Fruit fly (Drosophila melanogaster) whole organism, embryonic: Measurements from ENCODE around the gene ver.

Experiments
- Adf1 ChIP-seq: fragments of 200-800 bp; sonication (Bioruptor generic); IDR thresholded peaks from 2 replicates; pipeline ENCODE4 v1.3.6; 2022; ENCODE audit warnings: missing biosample characterization, missing genetic modification characterization
- Antp ChIP-seq: fragments of 200-800 bp; sonication (Bioruptor generic); optimal IDR thresholded peaks from 3 replicates; lab custom pipeline; 2016; ENCODE audit warnings: missing biosample characterization, missing genetic modification characterization
- Bgb ChIP-seq: fragments of 200-800 bp; sonication (Bioruptor generic); IDR thresholded peaks from 2 replicates; pipeline ENCODE4 v1.3.6; 2022; ENCODE audit warnings: missing biosample characterization, missing genetic modification characterization; ENCODE audit not compliant: partially characterized antibody
- Blimp-1 ChIP-seq: fragments of 200-800 bp; sonication (Bioruptor generic); optimal IDR thresholded peaks from 3 replicates; lab custom pipeline; 2018; ENCODE audit warnings: missing biosample characterization, missing genetic modification characterization, mild to moderate bottlenecking, moderate library complexity, missing genetic modification reagents
- CG10462 ChIP-seq: fragments of 200-800 bp; sonication (Bioruptor generic); optimal IDR thresholded peaks from 2 replicates; lab custom pipeline; 2016; ENCODE audit warnings: missing biosample characterization, missing genetic modification characterization
- CG11247 ChIP-seq: fragments of 200-800 bp; sonication (Bioruptor generic); IDR thresholded peaks from 2 replicates; pipeline ENCODE4 v1.3.6; 2022; ENCODE audit warnings: missing biosample characterization, missing genetic modification characterization
- CG1233 ChIP-seq: fragments of 200-800 bp; sonication (Bioruptor generic); optimal IDR thresholded peaks from 4 replicates; lab custom pipeline; 2018; ENCODE audit warnings: missing biosample characterization, mild to moderate bottlenecking, missing genetic modification characterization
- CG13296 ChIP-seq: fragments of 200-800 bp; sonication (Bioruptor generic); optimal IDR thresholded peaks from 3 replicates; lab custom pipeline; 2018; ENCODE audit warnings: missing biosample characterization, mild to moderate bottlenecking, missing genetic modification characterization
- CG1529 ChIP-seq: fragments of 200-800 bp; sonication (Bioruptor generic); optimal IDR thresholded peaks from 3 replicates; lab custom pipeline; 2018; ENCODE audit warnings: missing biosample characterization, missing genetic modification characterization
- CG17186 ChIP-seq: fragments of 200-800 bp; sonication (Bioruptor generic); optimal IDR thresholded peaks from 3 replicates; lab custom pipeline; 2017; ENCODE audit warnings: missing biosample characterization, missing genetic modification reagents, missing genetic modification characterization
- CG3065 ChIP-seq: fragments of 200-800 bp; sonication (Bioruptor generic); optimal IDR thresholded peaks from 2 replicates; lab custom pipeline; 2016; ENCODE audit warnings: missing biosample characterization, missing genetic modification characterization
- CG32767 ChIP-seq: fragments of 200-800 bp; sonication (Bioruptor generic); IDR thresholded peaks from 2 replicates; pipeline ENCODE4 v1.3.6; 2022; ENCODE audit warnings: missing biosample characterization, missing genetic modification characterization
- CG4328 ChIP-seq: fragments of 200-800 bp; sonication (Bioruptor generic); optimal IDR thresholded peaks from 3 replicates; lab custom pipeline; 2017; ENCODE audit warnings: missing biosample characterization, missing genetic modification reagents, missing genetic modification characterization
- CG6854 ChIP-seq: fragments of 200-800 bp; sonication (Bioruptor generic); optimal IDR thresholded peaks from 3 replicates; lab custom pipeline; 2017; ENCODE audit warnings: missing biosample characterization, mild to moderate bottlenecking, missing genetic modification characterization
- CG8359 ChIP-seq: fragments of 200-800 bp; sonication (Bioruptor generic); optimal IDR thresholded peaks from 2 replicates; lab custom pipeline; 2017; ENCODE audit warnings: missing biosample characterization, mild to moderate bottlenecking, missing genetic modification characterization, borderline replicate concordance
- CG8765 ChIP-seq: fragments of 200-800 bp; sonication (Bioruptor generic); IDR thresholded peaks from 2 replicates; pipeline ENCODE4 v1.3.6; 2022; ENCODE audit warnings: missing biosample characterization, missing genetic modification characterization
- Deaf1 ChIP-seq: fragments of 200-800 bp; optimal IDR thresholded peaks from 3 replicates; lab custom pipeline; 2019; ENCODE audit warnings: missing biosample characterization, mild to moderate bottlenecking, missing genetic modification characterization, moderate library complexity
- Gsc ChIP-seq: fragments of 200-800 bp; sonication (Bioruptor generic); IDR thresholded peaks from 2 replicates; pipeline ENCODE4 v1.3.6; 2022; ENCODE audit warnings: missing biosample characterization, missing genetic modification characterization
- H2.0 ChIP-seq: fragments of 200-800 bp; sonication (Bioruptor generic); IDR thresholded peaks from 2 replicates; pipeline ENCODE4 v1.3.6; 2022; ENCODE audit warnings: missing biosample characterization, missing genetic modification characterization
- Hr78 ChIP-seq, 2 experiments: fragments of 200-800 bp in 1 of 2; fragments of >200 bp in 1 of 2; sonication (Bioruptor generic) in 1 of 2; optimal IDR thresholded peaks; 2 replicates each; lab custom pipeline; 2017 to 2019; ENCODE audit warnings: missing biosample characterization in 2 of 2, missing genetic modification characterization in 2 of 2, mild to moderate bottlenecking in 1 of 2, moderate library complexity in 1 of 2
- Kr ChIP-seq: fragments of 200-800 bp; sonication (Bioruptor generic); optimal IDR thresholded peaks from 2 replicates; lab custom pipeline; 2017; ENCODE audit warnings: missing biosample characterization, mild to moderate bottlenecking, missing genetic modification characterization
- NC2α ChIP-seq: fragments of 200-800 bp; sonication (Bioruptor generic); optimal IDR thresholded peaks from 2 replicates; lab custom pipeline; 2016; ENCODE audit warnings: missing biosample characterization, missing genetic modification characterization
- NfI ChIP-seq: fragments of 200-800 bp; sonication (Bioruptor generic); optimal IDR thresholded peaks from 3 replicates; lab custom pipeline; 2018; ENCODE audit warnings: missing biosample characterization, mild to moderate bottlenecking, missing genetic modification characterization, moderate library complexity
- Rfx ChIP-seq: fragments of 200-800 bp; sonication (Bioruptor generic); IDR thresholded peaks from 2 replicates; pipeline ENCODE4 v1.3.6; 2022; ENCODE audit warnings: missing biosample characterization, missing genetic modification characterization
- Sox102F ChIP-seq: fragments of 200-800 bp; sonication (Bioruptor generic); optimal IDR thresholded peaks from 2 replicates; lab custom pipeline; 2018; ENCODE audit warnings: missing biosample characterization, mild to moderate bottlenecking, missing genetic modification characterization, moderate library complexity
- amos ChIP-seq: fragments of 200-800 bp; sonication (Bioruptor generic); IDR thresholded peaks from 2 replicates; pipeline ENCODE4 v1.3.6; 2022; ENCODE audit warnings: missing biosample characterization, missing genetic modification characterization; ENCODE audit not compliant: partially characterized antibody
- ato ChIP-seq: fragments of 200-800 bp; sonication (Bioruptor generic); IDR thresholded peaks from 2 replicates; pipeline ENCODE4 v1.3.6; 2022; ENCODE audit warnings: missing biosample characterization, missing genetic modification characterization; ENCODE audit not compliant: partially characterized antibody
- cato ChIP-seq: fragments of 200-800 bp; sonication (Bioruptor generic); optimal IDR thresholded peaks from 2 replicates; lab custom pipeline; 2016; ENCODE audit warnings: missing biosample characterization, missing genetic modification characterization, borderline replicate concordance
- chif ChIP-seq, 2 experiments: fragments of 200-800 bp; sonication (Bioruptor generic); optimal IDR thresholded peaks; 3 replicates each; lab custom pipeline; 2016; ENCODE audit warnings: missing biosample characterization in 2 of 2, missing genetic modification characterization in 2 of 2
- cwo ChIP-seq: fragments of 200-800 bp; sonication (Bioruptor generic); optimal IDR thresholded peaks from 3 replicates; lab custom pipeline; 2017; ENCODE audit warnings: missing biosample characterization, missing genetic modification characterization, mild to moderate bottlenecking, moderate library complexity, missing genetic modification reagents
- dm ChIP-seq: fragments of 200-800 bp; sonication (Bioruptor generic); optimal IDR thresholded peaks from 3 replicates; lab custom pipeline; 2016; ENCODE audit warnings: missing biosample characterization, missing genetic modification characterization
- esg ChIP-seq: fragments of 200-800 bp; sonication (Bioruptor generic); conservative IDR thresholded peaks from 2 replicates; pipeline ENCODE4 v1.3.6; 2022; ENCODE audit warnings: missing biosample characterization, missing genetic modification characterization
- fd102C ChIP-seq: fragments of 200-800 bp; sonication (Bioruptor generic); optimal IDR thresholded peaks from 2 replicates; lab custom pipeline; 2018; ENCODE audit warnings: missing biosample characterization, mild to moderate bottlenecking, missing genetic modification characterization, moderate library complexity
- fd64A ChIP-seq: fragments of 200-800 bp; sonication (Bioruptor generic); optimal IDR thresholded peaks from 3 replicates; lab custom pipeline; 2018; ENCODE audit warnings: missing biosample characterization, mild to moderate bottlenecking, missing genetic modification characterization
- gcm2 ChIP-seq: fragments of 200-800 bp; sonication (Bioruptor generic); optimal IDR thresholded peaks from 2 replicates; lab custom pipeline; 2016; ENCODE audit warnings: missing biosample characterization, missing genetic modification characterization
- grn ChIP-seq: fragments of 200-800 bp; sonication (Bioruptor generic); optimal IDR thresholded peaks from 3 replicates; lab custom pipeline; 2017; ENCODE audit warnings: missing biosample characterization, missing genetic modification characterization
- gsb-n ChIP-seq: fragments of 200-800 bp; sonication (Bioruptor generic); optimal IDR thresholded peaks from 3 replicates; lab custom pipeline; 2018; ENCODE audit warnings: missing biosample characterization, mild to moderate bottlenecking, missing genetic modification characterization
- kah ChIP-seq: fragments of 200-800 bp; sonication (Bioruptor generic); optimal IDR thresholded peaks from 2 replicates; lab custom pipeline; 2018; ENCODE audit warnings: missing biosample characterization, mild to moderate bottlenecking, missing genetic modification characterization
- kni ChIP-seq: fragments of 200-800 bp; sonication (Bioruptor generic); optimal IDR thresholded peaks from 3 replicates; lab custom pipeline; 2017; ENCODE audit warnings: mild to moderate bottlenecking, missing biosample characterization, missing genetic modification reagents, missing genetic modification characterization
- lbe ChIP-seq: fragments of 200-800 bp; sonication (Bioruptor generic); optimal IDR thresholded peaks from 2 replicates; lab custom pipeline; 2016; ENCODE audit warnings: missing biosample characterization, mild to moderate bottlenecking, missing genetic modification characterization
- mam ChIP-seq: fragments of 200-800 bp; sonication (Bioruptor generic); optimal IDR thresholded peaks from 3 replicates; lab custom pipeline; 2016; ENCODE audit warnings: missing biosample characterization, missing genetic modification characterization
- pfk ChIP-seq: fragments of 200-800 bp; sonication (Bioruptor generic); optimal IDR thresholded peaks from 2 replicates; lab custom pipeline; 2018; ENCODE audit warnings: missing biosample characterization, mild to moderate bottlenecking, missing genetic modification characterization, moderate library complexity
- run ChIP-seq: fragments of 200-800 bp; sonication (Bioruptor generic); optimal IDR thresholded peaks from 3 replicates; lab custom pipeline; 2018; ENCODE audit warnings: missing biosample characterization, mild to moderate bottlenecking, missing genetic modification characterization
- sens ChIP-seq: fragments of 200-800 bp; sonication (Bioruptor generic); peaks from one replicate; lab custom pipeline; 2016; ENCODE audit warnings: missing biosample characterization, missing genetic modification characterization
- so ChIP-seq: fragments of 200-800 bp; sonication (Bioruptor generic); IDR thresholded peaks from 3 replicates; pipeline ENCODE4 v1.3.6; 2022; ENCODE audit warnings: missing biosample characterization, missing genetic modification characterization
- ssp ChIP-seq: fragments of 200-800 bp; sonication (Bioruptor generic); IDR thresholded peaks from 2 replicates; pipeline ENCODE4 v1.3.6; 2022; ENCODE audit warnings: missing biosample characterization, missing genetic modification characterization
- tll ChIP-seq, 2 experiments: fragments of 200-800 bp in 1 of 2; fragments of >200 bp in 1 of 2; sonication (Bioruptor generic) in 1 of 2; optimal IDR thresholded peaks; 2 replicates each; lab custom pipeline; 2017 to 2019; ENCODE audit warnings: missing biosample characterization in 2 of 2, missing genetic modification characterization in 2 of 2, mild to moderate bottlenecking in 1 of 2, moderate library complexity in 1 of 2
- tup ChIP-seq: fragments of 200-800 bp; sonication (Bioruptor generic); optimal IDR thresholded peaks from 2 replicates; lab custom pipeline; 2016; ENCODE audit warnings: missing biosample characterization, mild to moderate bottlenecking, missing genetic modification characterization, moderate library complexity
- vvl ChIP-seq: fragments of 200-800 bp; sonication (Bioruptor generic); IDR thresholded peaks from 2 replicates; pipeline ENCODE4 v1.3.6; 2022; ENCODE audit warnings: missing biosample characterization, missing genetic modification characterization
- zen ChIP-seq: fragments of 200-800 bp; sonication (Bioruptor generic); optimal IDR thresholded peaks from 3 replicates; lab custom pipeline; 2018; ENCODE audit warnings: missing biosample characterization, mild to moderate bottlenecking, missing genetic modification characterization, moderate library complexity
- zfh1 ChIP-seq: fragments of 200-800 bp; sonication (Bioruptor generic); IDR thresholded peaks from 3 replicates; pipeline ENCODE4 v1.3.6; 2022; ENCODE audit warnings: missing biosample characterization, missing genetic modification characterization

ver gene

DNA sequence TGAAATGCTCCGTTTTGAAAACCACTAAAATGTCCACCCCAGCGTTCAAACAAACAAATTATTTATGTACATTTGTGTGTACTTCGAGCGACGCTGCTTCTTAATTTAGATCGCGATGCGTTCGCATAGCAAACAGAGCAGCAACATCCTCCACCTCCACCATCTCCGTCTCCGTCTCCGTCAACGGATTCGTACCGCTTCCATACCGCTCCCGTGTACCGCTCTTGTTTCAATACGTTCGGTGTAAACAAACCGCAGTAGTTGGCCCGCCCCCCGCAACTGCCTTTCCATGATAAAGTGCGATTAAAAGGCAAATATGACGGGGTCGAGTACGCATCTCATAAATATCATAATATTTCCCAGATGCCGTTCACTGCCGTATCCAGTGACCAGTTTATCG lies 41.5 kb upstream of the ver start, which contains the start of gene CG33725 (continued):
- TF ChIP-seq pfk (GFP tag; lab: Kevin White, UChicago) = peak; percentile 71
- no peak for TF ChIP-seq run (tag; lab: Kevin White, UChicago)
- no peak for TF ChIP-seq CG6854 (GFP tag; lab: Kevin White, UChicago)
- TF ChIP-seq ssp (GFP tag; lab: Robert Waterston, UW) = no peak
- TF ChIP-seq grn (GFP tag; lab: Kevin White, UChicago) = no peak
- TF ChIP-seq CG17186 (GFP tag; lab: Kevin White, UChicago) = no peak
- TF ChIP-seq so (GFP tag; lab: Robert Waterston, UW) = no peak
- TF ChIP-seq Bgb (GFP tag; lab: Robert Waterston, UW) = no peak
- no peak for TF ChIP-seq tll (GFP tag; optimal IDR thresholded peaks at IDR 0.05; lab: Kevin White, UChicago)
- no peak for TF ChIP-seq CG4328
- no peak for TF ChIP-seq dm (GFP tag; lab: Kevin White, UChicago)
- no peak for TF ChIP-seq Gsc (GFP tag; lab: Robert Waterston, UW)
- TF ChIP-seq vvl (GFP tag; lab: Robert Waterston, UW) = 0 out of 2 replicates have a peak, but pooled peaks have one; percentile 11
- no peak for TF ChIP-seq NC2α (GFP tag; lab: Kevin White, UChicago)
- no peak for TF ChIP-seq CG3065 (GFP tag; lab: Kevin White, UChicago)
- peak; percentile 45 for TF ChIP-seq sens
- no peak for TF ChIP-seq kah (GFP tag; lab: Kevin White, UChicago)
- TF ChIP-seq Blimp-1 (GFP tag; lab: Kevin White, UChicago) = no peak
- TF ChIP-seq lbe (GFP tag; lab: Kevin White, UChicago) = no peak
- TF ChIP-seq esg = no peak
- TF ChIP-seq ato (GFP tag; lab: Robert Waterston, UW) = no peak
- TF ChIP-seq chif (GFP tag; optimal IDR thresholded peaks at IDR 0.05; lab: Kevin White, UChicago) = peak in 1 of 2 experiments; percentile 1
- TF ChIP-seq NfI (GFP tag; lab: Kevin White, UChicago) = peak; percentile 18
- 0 out of 2 replicates have a peak, but pooled peaks have one; percentile 26 for TF ChIP-seq CG8765 (GFP tag; lab: Robert Waterston, UW)
- no peak for TF ChIP-seq Adf1 (GFP tag; lab: Robert Waterston, UW)
- TF ChIP-seq CG13296 (GFP tag; lab: Kevin White, UChicago) = no peak
- no peak for TF ChIP-seq Antp (GFP tag; lab: Kevin White, UChicago)
- no peak for TF ChIP-seq CG11247 (GFP tag; lab: Robert Waterston, UW)
- TF ChIP-seq gsb-n (tag; lab: Kevin White, UChicago) = peak; percentile 1
- TF ChIP-seq fd64A (GFP tag; lab: Kevin White, UChicago) = peak; percentile 2
- no peak for TF ChIP-seq gcm2 (GFP tag; lab: Kevin White, UChicago)
- no peak for TF ChIP-seq Sox102F (GFP tag; lab: Kevin White, UChicago)
- no peak for TF ChIP-seq cwo (GFP tag; lab: Kevin White, UChicago)
- no peak for TF ChIP-seq Rfx (GFP tag; lab: Robert Waterston, UW)
- TF ChIP-seq kni = no peak
- TF ChIP-seq Kr (GFP tag; lab: Kevin White, UChicago) = no peak
- TF ChIP-seq Deaf1 = no peak
- TF ChIP-seq amos (GFP tag; lab: Robert Waterston, UW) = no peak
- no peak for TF ChIP-seq H2.0 (GFP tag; lab: Robert Waterston, UW)
- no peak for TF ChIP-seq Hr78 (GFP tag; optimal IDR thresholded peaks at IDR 0.05; lab: Kevin White, UChicago)
- TF ChIP-seq zen (tag; lab: Kevin White, UChicago) = no peak
- TF ChIP-seq zfh1 (GFP tag; lab: Robert Waterston, UW) = peak; percentile 70
- TF ChIP-seq mam = no peak
- TF ChIP-seq CG8359 (GFP tag; lab: Kevin White, UChicago) = no peak
- no peak for TF ChIP-seq CG1529 (GFP tag; lab: Kevin White, UChicago)
- no peak for TF ChIP-seq CG32767
- TF ChIP-seq CG10462 = no peak
- TF ChIP-seq tup (GFP tag; lab: Kevin White, UChicago) = no peak
- TF ChIP-seq fd102C (GFP tag; lab: Kevin White, UChicago) = no peak
- no peak for TF ChIP-seq CG1233 (GFP tag; lab: Kevin White, UChicago)
- TF ChIP-seq cato (GFP tag; lab: Kevin White, UChicago) = no peak
